Worm (Caenorhabditis elegans) whole organism, L1 larva: ENCODE measurements around the gene R03C1.1.

Source experiments
- ceh-82 ChIP-seq, 3 experiments: fragments of 150-350 bp in 1 of 3; sonication (generic microtip) in 2 of 3; optimal IDR thresholded peaks; 2 replicates each; lab custom pipeline; 2014 to 2017; ENCODE audit warnings: missing biosample characterization in 3 of 3, missing genetic modification characterization in 3 of 3
- pqm-1 ChIP-seq: sonication (generic microtip); optimal IDR thresholded peaks from 3 replicates; lab custom pipeline; 2017; ENCODE audit warnings: missing biosample characterization, missing genetic modification characterization

DNA sequence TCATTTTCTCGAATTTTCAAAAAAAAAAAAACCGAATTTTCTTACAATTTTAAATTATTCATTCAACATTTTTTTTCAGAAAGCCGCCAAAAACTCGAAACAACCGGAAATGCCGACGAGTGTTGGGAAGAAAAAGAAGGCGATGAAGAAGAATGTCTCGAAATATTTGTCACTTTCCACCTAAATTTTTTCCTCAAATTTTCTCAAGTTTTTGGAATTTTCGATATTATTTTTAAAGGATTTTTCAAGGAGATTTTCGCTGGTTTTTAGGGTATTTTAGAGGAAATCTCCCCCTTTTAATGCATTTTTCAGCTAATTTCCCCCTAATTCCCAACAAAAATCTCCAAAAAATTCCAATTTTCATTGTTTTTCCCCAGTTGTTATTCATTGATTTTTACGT, 44.1 kb downstream of the R03C1.1 start:
- no peak for TF ChIP-seq pqm-1 (tag; lab: Kevin White, UChicago)
- no peak for TF ChIP-seq ceh-82 (tag; optimal IDR thresholded peaks at IDR 0.05; lab: Kevin White, UChicago)
